Worm (Caenorhabditis elegans) whole organism, mixed stage, embryonic: ENCODE results near the gene F35B12.10.

Experiments
- M03D4.4 ChIP-seq: sonication (generic microtip); optimal IDR thresholded peaks from 2 replicates; lab custom pipeline; 2017; ENCODE audit warnings: mild to moderate bottlenecking, missing genetic modification characterization, missing compliant biosample characterization
- bed-3 ChIP-seq: fragments of 200-800 bp; sonication (Bioruptor generic); optimal IDR thresholded peaks from 3 replicates; lab custom pipeline; 2018; ENCODE audit warnings: mild to moderate bottlenecking, missing genetic modification characterization, moderate library complexity, missing compliant biosample characterization
- blmp-1 ChIP-seq: fragments of 150-350 bp; optimal IDR thresholded peaks from 2 replicates; lab custom pipeline; 2014; ENCODE audit warnings: missing biosample characterization, missing genetic modification characterization
- ceh-39 ChIP-seq: fragments of 150-350 bp; optimal IDR thresholded peaks from 2 replicates; lab custom pipeline; 2014; ENCODE audit warnings: missing biosample characterization, missing genetic modification characterization
- ceh-43 ChIP-seq: fragments of 200-800 bp; sonication (Bioruptor generic); optimal IDR thresholded peaks from 2 replicates; lab custom pipeline; 2018; ENCODE audit warnings: mild to moderate bottlenecking, missing genetic modification characterization, moderate library complexity, missing compliant biosample characterization
- ceh-83 ChIP-seq: fragments of 200-800 bp; sonication (Bioruptor generic); optimal IDR thresholded peaks from 2 replicates; lab custom pipeline; 2018; ENCODE audit warnings: mild to moderate bottlenecking, missing genetic modification characterization, missing compliant biosample characterization
- ces-1 ChIP-seq: fragments of 150-350 bp; optimal IDR thresholded peaks from 2 replicates; lab custom pipeline; 2014; ENCODE audit warnings: missing biosample characterization, missing genetic modification reagents, missing genetic modification characterization
- cnd-1 ChIP-seq: fragments of 200-800 bp; sonication (Bioruptor generic); optimal IDR thresholded peaks from 2 replicates; lab custom pipeline; 2018; ENCODE audit warnings: mild to moderate bottlenecking, missing genetic modification characterization, missing compliant biosample characterization
- drap-1 ChIP-seq: fragments of 200-800 bp; sonication (Bioruptor generic); optimal IDR thresholded peaks from 3 replicates; lab custom pipeline; 2018; ENCODE audit warnings: mild to moderate bottlenecking, missing genetic modification characterization, missing compliant biosample characterization
- elt-1 ChIP-seq: sonication (generic microtip); optimal IDR thresholded peaks from 2 replicates; lab custom pipeline; 2017; ENCODE audit warnings: missing genetic modification characterization, mild to moderate bottlenecking, missing compliant biosample characterization, antibody characterized with exemption, moderate library complexity, borderline replicate concordance; ENCODE audit not compliant: insufficient read depth
- elt-3 ChIP-seq: fragments of 150-350 bp; optimal IDR thresholded peaks from 2 replicates; lab custom pipeline; 2014; ENCODE audit warnings: missing biosample characterization, missing genetic modification characterization
- flh-1 ChIP-seq: fragments of 200-800 bp; sonication (Bioruptor generic); optimal IDR thresholded peaks from 2 replicates; lab custom pipeline; 2018; ENCODE audit warnings: mild to moderate bottlenecking, missing genetic modification characterization, moderate library complexity, missing compliant biosample characterization
- ham-2 ChIP-seq: fragments of 200-800 bp; sonication (Bioruptor generic); optimal IDR thresholded peaks from 2 replicates; lab custom pipeline; 2018; ENCODE audit warnings: mild to moderate bottlenecking, missing genetic modification characterization, missing compliant biosample characterization
- hlh-1 ChIP-seq: fragments of 150-350 bp; optimal IDR thresholded peaks from 2 replicates; lab custom pipeline; 2014; ENCODE audit warnings: missing biosample characterization, missing genetic modification reagents, missing genetic modification characterization
- lin-13 ChIP-seq: fragments of 150-350 bp; optimal IDR thresholded peaks from 2 replicates; lab custom pipeline; 2014; ENCODE audit warnings: missing biosample characterization, missing genetic modification characterization
- lin-32 ChIP-seq: fragments of 200-800 bp; sonication (Bioruptor generic); optimal IDR thresholded peaks from 2 replicates; lab custom pipeline; 2018; ENCODE audit warnings: mild to moderate bottlenecking, missing genetic modification characterization, missing compliant biosample characterization
- lsy-2 ChIP-seq: fragments of 150-350 bp; optimal IDR thresholded peaks from 2 replicates; lab custom pipeline; 2014; ENCODE audit warnings: missing biosample characterization, missing genetic modification characterization
- mab-5 ChIP-seq: fragments of 150-350 bp; optimal IDR thresholded peaks from 2 replicates; lab custom pipeline; 2014; ENCODE audit warnings: missing biosample characterization, missing genetic modification characterization
- mep-1 ChIP-seq: fragments of 150-350 bp; optimal IDR thresholded peaks from 2 replicates; lab custom pipeline; 2017; ENCODE audit warnings: missing biosample characterization, missing genetic modification reagents, missing genetic modification characterization, inconsistent platforms
- mls-2 ChIP-seq: sonication (generic microtip); optimal IDR thresholded peaks from 2 replicates; lab custom pipeline; 2016; ENCODE audit warnings: mild to moderate bottlenecking, missing genetic modification characterization, moderate library complexity, missing compliant biosample characterization
- nhr-12 ChIP-seq: fragments of 150-350 bp; optimal IDR thresholded peaks from 2 replicates; lab custom pipeline; 2014; ENCODE audit warnings: missing biosample characterization, missing genetic modification characterization
- nhr-2 ChIP-seq: fragments of 150-350 bp; optimal IDR thresholded peaks from 2 replicates; lab custom pipeline; 2014; ENCODE audit warnings: missing biosample characterization, missing genetic modification characterization
- nhr-237 ChIP-seq: fragments of 150-350 bp; optimal IDR thresholded peaks from 2 replicates; lab custom pipeline; 2014; ENCODE audit warnings: missing biosample characterization, missing genetic modification characterization
- nhr-28 ChIP-seq: fragments of 150-350 bp; optimal IDR thresholded peaks from 2 replicates; lab custom pipeline; 2014; ENCODE audit warnings: missing biosample characterization, missing genetic modification characterization
- nhr-76 ChIP-seq: sonication (generic microtip); optimal IDR thresholded peaks from 2 replicates; lab custom pipeline; 2017; ENCODE audit warnings: missing biosample characterization, missing genetic modification characterization
- pha-4 ChIP-seq: fragments of 150-350 bp; optimal IDR thresholded peaks from 2 replicates; lab custom pipeline; 2018; ENCODE audit warnings: missing biosample characterization, missing genetic modification reagents, missing genetic modification characterization
- sem-2 ChIP-seq: fragments of 200-800 bp; sonication (Bioruptor generic); optimal IDR thresholded peaks from 2 replicates; lab custom pipeline; 2018; ENCODE audit warnings: mild to moderate bottlenecking, missing genetic modification characterization, missing compliant biosample characterization
- snpc-4 ChIP-seq: fragments of 150-350 bp; optimal IDR thresholded peaks from 2 replicates; lab custom pipeline; 2014; ENCODE audit warnings: missing biosample characterization, missing genetic modification characterization
- sptf-1 ChIP-seq: sonication (generic microtip); optimal IDR thresholded peaks from 2 replicates; lab custom pipeline; 2017; ENCODE audit warnings: mild to moderate bottlenecking, missing genetic modification characterization, moderate library complexity, missing compliant biosample characterization
- tbx-8 ChIP-seq: fragments of 200-800 bp; sonication (Bioruptor generic); optimal IDR thresholded peaks from 2 replicates; lab custom pipeline; 2018; ENCODE audit warnings: mild to moderate bottlenecking, missing genetic modification characterization, moderate library complexity, missing compliant biosample characterization
- unc-120 ChIP-seq: sonication (generic microtip); optimal IDR thresholded peaks from 2 replicates; lab custom pipeline; 2017; ENCODE audit warnings: missing genetic modification characterization, missing compliant biosample characterization; ENCODE audit not compliant: poor library complexity, severe bottlenecking
- unc-39 ChIP-seq: fragments of 150-350 bp; optimal IDR thresholded peaks from 2 replicates; lab custom pipeline; 2014; ENCODE audit warnings: missing biosample characterization, missing genetic modification characterization
- unc-62 ChIP-seq: fragments of 150-350 bp; optimal IDR thresholded peaks from 2 replicates; lab custom pipeline; 2014; ENCODE audit warnings: missing biosample characterization, missing genetic modification reagents, missing genetic modification characterization
- zip-8 ChIP-seq: fragments of 150-350 bp; optimal IDR thresholded peaks from 2 replicates; lab custom pipeline; 2014; ENCODE audit warnings: missing biosample characterization, missing genetic modification characterization
- ztf-11 ChIP-seq: fragments of 150-350 bp; optimal IDR thresholded peaks from 2 replicates; lab custom pipeline; 2014; ENCODE audit warnings: missing biosample characterization, missing genetic modification characterization

Gene F35B12.10

ce11 chrV:11638634-11639117 is 9.6 kb upstream of the F35B12.10 start:
- no peak for TF ChIP-seq nhr-28
- no peak for TF ChIP-seq nhr-237 (tag; lab: Kevin White, UChicago)
- TF ChIP-seq mls-2: peak; percentile 24
- no peak for TF ChIP-seq lin-32
- peak; percentile 23 for TF ChIP-seq drap-1 (GFP tag; lab: Kevin White, UChicago)
- TF ChIP-seq nhr-12: no peak
- no peak for TF ChIP-seq mab-5 (tag; lab: Kevin White, UChicago)
- TF ChIP-seq tbx-8 (GFP tag; lab: Kevin White, UChicago): no peak
- TF ChIP-seq hlh-1 (tag; lab: Kevin White, UChicago): no peak
- TF ChIP-seq cnd-1 (tag; lab: Kevin White, UChicago): no peak
- TF ChIP-seq pha-4 (tag; lab: Kevin White, UChicago): peak; percentile 34
- peak; percentile 13 for TF ChIP-seq unc-120 (tag; lab: Kevin White, UChicago)
- TF ChIP-seq elt-3 (tag; lab: Kevin White, UChicago): no peak
- TF ChIP-seq snpc-4 (tag; lab: Kevin White, UChicago): no peak
- no peak for TF ChIP-seq flh-1 (GFP tag; lab: Kevin White, UChicago)
- TF ChIP-seq ceh-39 (tag; lab: Kevin White, UChicago): no peak
- TF ChIP-seq nhr-76 (tag; lab: Kevin White, UChicago): no peak
- TF ChIP-seq lin-13 (tag; lab: Kevin White, UChicago): no peak
- no peak for TF ChIP-seq unc-39
- TF ChIP-seq bed-3 (GFP tag; lab: Kevin White, UChicago): no peak
- TF ChIP-seq unc-62 (GFP tag; lab: Kevin White, UChicago): no peak
- no peak for TF ChIP-seq sem-2
- peak; percentile 70 for TF ChIP-seq ces-1 (GFP tag; lab: Kevin White, UChicago)
- TF ChIP-seq mep-1 (tag; lab: Kevin White, UChicago): no peak
- no peak for TF ChIP-seq lsy-2 (tag; lab: Kevin White, UChicago)
- no peak for TF ChIP-seq ham-2
- TF ChIP-seq elt-1: no peak
- TF ChIP-seq nhr-2 (tag; lab: Kevin White, UChicago): no peak
- no peak for TF ChIP-seq zip-8 (tag; lab: Kevin White, UChicago)
- no peak for TF ChIP-seq ceh-43
- peak; percentile 53 for TF ChIP-seq M03D4.4 (tag; lab: Kevin White, UChicago)
- peak; percentile 32 for TF ChIP-seq ceh-83 (GFP tag; lab: Kevin White, UChicago)
- peak; percentile 41 for TF ChIP-seq sptf-1 (tag; lab: Kevin White, UChicago)
- no peak for TF ChIP-seq ztf-11 (tag; lab: Kevin White, UChicago)
- no peak for TF ChIP-seq blmp-1 (tag; lab: Kevin White, UChicago)

ce11 chrV:11637191-11637590 is 8.1 kb upstream of the F35B12.10 start, which contains the start of gene sipa-1:
sipa-1 (minus strand) TSS chrV:11637291.
- TF ChIP-seq elt-3 (tag; lab: Kevin White, UChicago): no peak

DNA sequence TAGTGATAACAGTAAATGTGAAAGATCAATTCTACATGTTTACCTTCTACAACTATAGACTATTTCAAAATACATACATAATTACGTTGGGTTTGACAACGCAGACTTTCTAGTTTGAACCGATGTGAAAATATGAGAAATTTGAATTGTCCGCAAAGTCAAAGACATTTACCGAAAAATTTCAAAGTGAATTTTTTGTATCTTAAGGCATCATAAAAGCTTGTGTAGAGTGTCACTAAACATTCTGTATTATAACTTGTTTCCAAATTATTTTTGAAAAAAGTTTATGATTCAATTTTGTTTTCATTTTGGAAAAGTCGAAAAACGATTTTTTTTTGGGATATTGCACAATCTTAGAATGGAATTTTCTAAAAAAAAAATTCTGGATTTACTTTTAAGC is 6.5 kb upstream of the F35B12.10 start:
- TF ChIP-seq hlh-1 (tag; lab: Kevin White, UChicago) (no peak), sptf-1 (tag; lab: Kevin White, UChicago) (no peak), sem-2 (no peak), elt-3 (tag; lab: Kevin White, UChicago) (no peak), ces-1 (GFP tag; lab: Kevin White, UChicago) (no peak), ztf-11 (tag; lab: Kevin White, UChicago) (no peak), snpc-4 (tag; lab: Kevin White, UChicago) (no peak), mab-5 (tag; lab: Kevin White, UChicago) (no peak), tbx-8 (GFP tag; lab: Kevin White, UChicago) (no peak), drap-1 (GFP tag; lab: Kevin White, UChicago) (no peak), nhr-28 (no peak), flh-1 (GFP tag; lab: Kevin White, UChicago) (no peak), unc-39 (no peak), ceh-43 (no peak), mls-2 (no peak), elt-1 (no peak), nhr-12 (no peak), ham-2 (no peak), M03D4.4 (tag; lab: Kevin White, UChicago) (no peak), mep-1 (tag; lab: Kevin White, UChicago) (no peak)
